Fruit fly (Drosophila melanogaster): Measurements from ENCODE around the gene Frmd5.

DNA sequence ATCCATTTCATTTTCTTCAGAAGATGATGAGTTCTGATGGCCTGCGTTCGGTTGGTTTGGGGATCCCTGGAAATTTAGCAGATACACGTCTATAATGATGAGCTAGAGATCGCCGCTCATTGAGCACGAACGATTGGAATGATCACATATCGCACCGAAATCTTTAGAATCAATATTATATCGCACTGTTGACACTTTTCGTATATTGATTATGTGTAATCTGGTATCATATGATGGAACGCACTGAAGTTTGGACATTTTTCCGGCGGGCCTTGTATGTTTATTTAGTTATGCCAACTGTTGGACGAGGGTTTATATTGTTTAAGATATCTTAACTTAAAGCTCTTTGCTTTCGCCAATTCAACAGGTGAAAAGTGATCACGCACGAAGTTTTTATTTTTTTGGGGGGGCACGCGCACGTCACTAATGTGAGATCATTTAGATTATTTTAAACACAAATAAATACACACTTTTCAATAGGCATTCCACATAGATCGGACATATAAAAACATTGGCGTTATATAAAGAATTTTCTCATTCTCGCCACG, 23.1 kb upstream of the Frmd5 start:
- TF ChIP-seq psq (optimal IDR thresholded peaks at IDR 0.05) (no peak), usp (GFP tag; optimal IDR thresholded peaks at IDR 0.05) (no peak)
